Worm (Caenorhabditis elegans) whole organism, early embryonic: Measurements from ENCODE around the gene F45E12.6.

ENCODE experiments used
- aly-1 ChIP-seq: sonication (generic microtip); optimal IDR thresholded peaks from 2 replicates; lab custom pipeline; 2016; ENCODE audit warnings: missing genetic modification characterization, missing compliant biosample characterization
- ama-1 ChIP-seq: fragments of 150-350 bp; optimal IDR thresholded peaks from 2 replicates; lab custom pipeline; 2014
- ceh-13 ChIP-seq: fragments of 200-800 bp; sonication (Bioruptor generic); optimal IDR thresholded peaks from 2 replicates; lab custom pipeline; 2018; ENCODE audit warnings: mild to moderate bottlenecking, missing genetic modification characterization, missing compliant biosample characterization
- ceh-36 ChIP-seq: sonication (generic microtip); optimal IDR thresholded peaks from 2 replicates; lab custom pipeline; 2016; ENCODE audit warnings: missing genetic modification characterization, inconsistent platforms, missing compliant biosample characterization
- flt-1 ChIP-seq: fragments of 200-800 bp; sonication (Bioruptor generic); IDR thresholded peaks from 2 replicates; pipeline ENCODE4 v1.3.6; 2022; ENCODE audit warnings: missing genetic modification characterization, missing compliant biosample characterization
- hmbx-1 ChIP-seq: sonication (generic microtip); optimal IDR thresholded peaks from 2 replicates; lab custom pipeline; 2016; ENCODE audit warnings: mild to moderate bottlenecking, missing genetic modification characterization, missing compliant biosample characterization
- hmg-4 ChIP-seq: fragments of 200-800 bp; sonication (Bioruptor generic); optimal IDR thresholded peaks from 2 replicates; lab custom pipeline; 2018; ENCODE audit warnings: mild to moderate bottlenecking, missing genetic modification characterization, missing compliant biosample characterization
- hnd-1 ChIP-seq: sonication (generic microtip); optimal IDR thresholded peaks from 2 replicates; lab custom pipeline; 2016; ENCODE audit warnings: missing genetic modification characterization, missing compliant biosample characterization
- pes-1 ChIP-seq: fragments of 200-800 bp; sonication (Bioruptor generic); IDR thresholded peaks from 2 replicates; pipeline ENCODE4 v1.3.6; 2022; ENCODE audit warnings: missing genetic modification reagents, missing genetic modification characterization, missing compliant biosample characterization
- tbx-37 ChIP-seq: fragments of 200-800 bp; sonication (Bioruptor generic); conservative IDR thresholded peaks from 2 replicates; pipeline ENCODE4 v1.3.6; 2022; ENCODE audit warnings: missing genetic modification reagents, missing genetic modification characterization, missing compliant biosample characterization
- tra-4 ChIP-seq: sonication (generic microtip); optimal IDR thresholded peaks from 2 replicates; lab custom pipeline; 2017; ENCODE audit warnings: missing genetic modification characterization, missing compliant biosample characterization

ce11 chrII:7340703-7341102, 26.7 kb upstream of the F45E12.6 start:
- TF ChIP-seq aly-1 (no peak), ama-1 (lab: Kevin White, UChicago) (no peak), hmbx-1 (tag; lab: Kevin White, UChicago) (no peak), flt-1 (GFP tag; lab: Robert Waterston, UW) (no peak), pes-1 (GFP tag; lab: Robert Waterston, UW) (no peak), hnd-1 (tag; lab: Kevin White, UChicago) (no peak), hmg-4 (no peak), ceh-36 (tag; lab: Kevin White, UChicago) (no peak), ceh-13 (GFP tag; lab: Kevin White, UChicago) (no peak), tbx-37 (GFP tag; lab: Robert Waterston, UW) (no peak), tra-4 (tag; lab: Kevin White, UChicago) (no peak)
